Fruit fly (Drosophila melanogaster): Measurements from ENCODE around the gene lute.

DNA sequence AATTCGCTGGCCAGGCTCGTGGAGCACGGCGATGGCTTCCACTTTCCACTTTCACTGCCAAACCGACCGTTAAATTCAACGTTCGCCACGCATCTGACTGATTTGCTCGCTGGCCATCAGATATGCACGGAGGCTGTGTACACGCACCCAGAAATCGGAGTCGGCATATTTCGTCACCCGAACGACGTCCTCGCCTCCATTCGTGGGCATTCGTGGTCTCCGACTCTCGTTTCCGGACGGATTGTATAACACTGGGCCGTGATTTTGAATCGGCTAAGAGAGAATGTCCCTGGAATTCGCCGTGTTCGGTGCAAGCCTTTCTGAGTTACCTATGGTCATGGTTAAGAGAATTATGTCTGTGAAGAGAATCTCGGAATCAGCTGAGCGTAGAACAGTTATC, 13.7 kb upstream of the lute start, which contains the start of gene beat-IIa:
- TF ChIP-seq CG8478 (optimal IDR thresholded peaks at IDR 0.05) = no peak
- no peak for TF ChIP-seq CTCF (optimal IDR thresholded peaks at IDR 0.05)

Measured in S2 (cell line).